Worm (Caenorhabditis elegans) whole organism, L2 larva: ENCODE data around the gene aco-1.

Experiments used
- C34F6.9 ChIP-seq: fragments of 150-350 bp; optimal IDR thresholded peaks from 2 replicates; lab custom pipeline; 2014; ENCODE audit warnings: missing biosample characterization, missing genetic modification characterization
- ZK546.5 ChIP-seq: sonication (generic microtip); optimal IDR thresholded peaks from 2 replicates; lab custom pipeline; 2017; ENCODE audit warnings: missing biosample characterization, missing genetic modification characterization
- aly-2 ChIP-seq: fragments of 150-350 bp; optimal IDR thresholded peaks from 2 replicates; lab custom pipeline; 2014; ENCODE audit warnings: missing biosample characterization, missing genetic modification characterization
- ama-1 ChIP-seq: fragments of 150-350 bp; optimal IDR thresholded peaks from 2 replicates; lab custom pipeline; 2018; ENCODE audit warnings: inconsistent platforms
- elt-1 ChIP-seq: fragments of 150-350 bp; optimal IDR thresholded peaks from 2 replicates; lab custom pipeline; 2014; ENCODE audit warnings: missing biosample characterization, missing genetic modification characterization
- elt-3 ChIP-seq: sonication (generic microtip); optimal IDR thresholded peaks from 2 replicates; lab custom pipeline; 2017; ENCODE audit warnings: missing biosample characterization, missing genetic modification characterization
- fos-1 ChIP-seq: fragments of 150-350 bp; optimal IDR thresholded peaks from 2 replicates; lab custom pipeline; 2014; ENCODE audit warnings: missing biosample characterization, missing genetic modification characterization
- gmeb-1 ChIP-seq: fragments of 150-350 bp; optimal IDR thresholded peaks from 2 replicates; lab custom pipeline; 2014; ENCODE audit warnings: missing biosample characterization, missing genetic modification characterization
- lin-11 ChIP-seq: fragments of 150-350 bp; sonication (generic microtip); optimal IDR thresholded peaks from 2 replicates; lab custom pipeline; 2014; ENCODE audit warnings: missing biosample characterization, missing genetic modification characterization, inconsistent platforms, mixed read lengths
- nhr-10 ChIP-seq: sonication (generic microtip); optimal IDR thresholded peaks from 2 replicates; lab custom pipeline; 2017; ENCODE audit warnings: missing biosample characterization, missing genetic modification characterization
- nhr-23 ChIP-seq: fragments of 150-350 bp; optimal IDR thresholded peaks from 2 replicates; lab custom pipeline; 2014; ENCODE audit warnings: missing biosample characterization, missing genetic modification reagents, missing genetic modification characterization
- nhr-25 ChIP-seq: fragments of 150-350 bp; sonication (generic microtip); optimal IDR thresholded peaks from 3 replicates; lab custom pipeline; 2014; ENCODE audit warnings: missing biosample characterization, missing genetic modification characterization
- peb-1 ChIP-seq: fragments of 150-350 bp; optimal IDR thresholded peaks from 2 replicates; lab custom pipeline; 2014; ENCODE audit warnings: missing biosample characterization, missing genetic modification characterization
- sma-3 ChIP-seq: sonication (generic microtip); optimal IDR thresholded peaks from 2 replicates; lab custom pipeline; 2016; ENCODE audit warnings: missing genetic modification reagents, missing genetic modification characterization, missing compliant biosample characterization
- sma-9 ChIP-seq, 2 experiments: fragments of 150-350 bp in 1 of 2; sonication (generic microtip) in 1 of 2; optimal IDR thresholded peaks; 2 replicates each; lab custom pipeline; 2014 to 2016; ENCODE audit warnings: missing genetic modification characterization in 2 of 2, mild to moderate bottlenecking in 1 of 2, missing biosample characterization in 1 of 2, missing compliant biosample characterization in 1 of 2, missing genetic modification reagents in 1 of 2, moderate library complexity in 1 of 2

aco-1 gene

ce11 chrX:11385916-11386315 is 46.2 kb downstream of the aco-1 start:
- TF ChIP-seq ama-1 (lab: Kevin White, UChicago) (no peak), nhr-25 (tag; lab: Kevin White, UChicago) (peak; percentile 39)

- TF ChIP-seq lin-11 (tag; lab: Kevin White, UChicago), result no peak
- peak; percentile 6 for TF ChIP-seq sma-9 (GFP tag; optimal IDR thresholded peaks at IDR 0.05; lab: Kevin White, UChicago)
- TF ChIP-seq sma-9 (tag; optimal IDR thresholded peaks at IDR 0.05; lab: Kevin White, UChicago), result no peak
- no peak for TF ChIP-seq elt-1
Measured at ce11 chrX:11386903-11387302, 47.2 kb downstream of the aco-1 start.

ce11 chrX:11387723-11388330 is 48.2 kb downstream of the aco-1 start:
- no peak for TF ChIP-seq C34F6.9
- no peak for TF ChIP-seq peb-1 (tag; lab: Kevin White, UChicago)
- TF ChIP-seq gmeb-1 (tag; lab: Kevin White, UChicago), result no peak
- TF ChIP-seq elt-3 (tag; lab: Kevin White, UChicago), result no peak
- no peak for TF ChIP-seq ZK546.5 (tag; lab: Kevin White, UChicago)
- no peak for TF ChIP-seq nhr-23 (tag; lab: Kevin White, UChicago)
- TF ChIP-seq nhr-10, result no peak
- no peak for TF ChIP-seq nhr-25 (tag; lab: Kevin White, UChicago)
- TF ChIP-seq aly-2 (tag; lab: Kevin White, UChicago), result no peak

- TF ChIP-seq sma-3 (GFP tag; lab: Kevin White, UChicago) (peak; percentile 12), ZK546.5 (tag; lab: Kevin White, UChicago) (no peak), fos-1 (peak; percentile 45)
Measured at ce11 chrX:11392924-11393323, 53.2 kb downstream of the aco-1 start, which contains the start of gene prx-12. prx-12 (plus strand) TSS chrX:11393294.
